Worm (Caenorhabditis elegans): Measurements from ENCODE around the gene Y43E12A.2.

DNA sequence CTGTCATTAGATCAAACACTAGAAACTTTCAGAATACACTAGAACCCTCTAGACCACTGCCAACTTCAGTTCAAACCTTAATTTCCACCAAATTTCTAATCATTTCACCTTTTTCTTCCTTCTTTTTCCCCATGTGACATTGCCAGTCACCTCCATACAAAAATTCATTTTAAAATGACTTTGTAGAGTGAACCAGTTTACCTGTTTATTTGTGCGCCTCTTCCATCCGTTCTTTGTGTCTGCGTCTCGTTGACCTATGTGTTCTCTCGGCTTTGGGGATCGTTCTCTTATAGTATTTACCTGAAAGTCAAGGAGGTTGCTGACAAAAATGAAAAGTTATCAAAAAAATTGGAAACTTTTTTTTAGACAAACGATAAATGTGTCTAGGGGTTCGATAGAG is 1.2 kb upstream of the Y43E12A.2 start:
- TF ChIP-seq eor-1 (tag; optimal IDR thresholded peaks at IDR 0.05), result no peak
- no peak for TF ChIP-seq nhr-23 (tag; optimal IDR thresholded peaks at IDR 0.05)
- no peak for TF ChIP-seq ZK546.5 (tag; optimal IDR thresholded peaks at IDR 0.05)
- TF ChIP-seq fos-1 (tag; optimal IDR thresholded peaks at IDR 0.05), result no peak
- no peak for TF ChIP-seq fkh-10 (GFP tag; optimal IDR thresholded peaks at IDR 0.05)
- no peak for TF ChIP-seq nhr-237 (tag; optimal IDR thresholded peaks at IDR 0.05)
- no peak for TF ChIP-seq hmg-11 (tag; optimal IDR thresholded peaks at IDR 0.05)
- no peak for TF ChIP-seq ceh-82 (tag; optimal IDR thresholded peaks at IDR 0.05)
- TF ChIP-seq lin-15B (tag; optimal IDR thresholded peaks at IDR 0.05), result no peak
- TF ChIP-seq lsy-12 (tag; optimal IDR thresholded peaks at IDR 0.05), result no peak
- TF ChIP-seq mdl-1 (tag; optimal IDR thresholded peaks at IDR 0.05), result no peak
- TF ChIP-seq unc-39 (tag; optimal IDR thresholded peaks at IDR 0.05), result no peak
- TF ChIP-seq lin-39 (tag; optimal IDR thresholded peaks at IDR 0.05), result no peak
- no peak for TF ChIP-seq sea-2 (GFP tag; optimal IDR thresholded peaks at IDR 0.05)
